Worm (Caenorhabditis elegans) whole organism, late embryonic: ENCODE measurements around the gene famk-1.

Experiments used
- F13H6.1 ChIP-seq: sonication (generic microtip); optimal IDR thresholded peaks from 2 replicates; lab custom pipeline; 2016; ENCODE audit warnings: missing genetic modification characterization, missing compliant biosample characterization
- T23F11.4 ChIP-seq: fragments of 200-800 bp; sonication (Bioruptor generic); optimal IDR thresholded peaks from 2 replicates; lab custom pipeline; 2018; ENCODE audit warnings: mild to moderate bottlenecking, missing genetic modification characterization, missing compliant biosample characterization
- ceh-6 ChIP-seq: fragments of 200-800 bp; sonication (Bioruptor generic); optimal IDR thresholded peaks from 2 replicates; lab custom pipeline; 2018; ENCODE audit warnings: mild to moderate bottlenecking, missing genetic modification characterization, missing compliant biosample characterization
- dve-1 ChIP-seq: sonication (generic microtip); optimal IDR thresholded peaks from 2 replicates; lab custom pipeline; 2017; ENCODE audit warnings: antibody characterized with exemption, mild to moderate bottlenecking, missing genetic modification characterization, missing compliant biosample characterization
- fax-1 ChIP-seq: sonication (generic microtip); optimal IDR thresholded peaks from 2 replicates; lab custom pipeline; 2016; ENCODE audit warnings: missing genotype, missing genetic modification characterization, missing compliant biosample characterization
- gmeb-2 ChIP-seq: sonication (generic microtip); optimal IDR thresholded peaks from 2 replicates; lab custom pipeline; 2016; ENCODE audit warnings: missing genetic modification characterization, inconsistent platforms, missing compliant biosample characterization
- hlh-6 ChIP-seq: sonication (generic microtip); optimal IDR thresholded peaks from 2 replicates; lab custom pipeline; 2016; ENCODE audit warnings: missing genotype, missing genetic modification characterization, missing compliant biosample characterization
- mec-3 ChIP-seq: sonication (generic microtip); optimal IDR thresholded peaks from 2 replicates; lab custom pipeline; 2016; ENCODE audit warnings: borderline replicate concordance, missing genetic modification characterization, missing compliant biosample characterization
- nfya-1 ChIP-seq: sonication (generic microtip); optimal IDR thresholded peaks from 2 replicates; lab custom pipeline; 2017; ENCODE audit warnings: missing genetic modification characterization, mild to moderate bottlenecking, missing compliant biosample characterization, antibody characterized with exemption, moderate library complexity
- pag-3 ChIP-seq: sonication (generic microtip); optimal IDR thresholded peaks from 2 replicates; lab custom pipeline; 2016; ENCODE audit warnings: missing compliant biosample characterization, missing genetic modification characterization, borderline replicate concordance
- pqm-1 ChIP-seq: sonication (generic microtip); optimal IDR thresholded peaks from 2 replicates; lab custom pipeline; 2016; ENCODE audit warnings: missing genetic modification characterization, missing compliant biosample characterization
- syd-9 ChIP-seq: sonication (generic microtip); optimal IDR thresholded peaks from 2 replicates; lab custom pipeline; 2016; ENCODE audit warnings: mild to moderate bottlenecking, missing genetic modification characterization, moderate library complexity, missing compliant biosample characterization
- unc-86 ChIP-seq: sonication (generic microtip); optimal IDR thresholded peaks from 2 replicates; lab custom pipeline; 2016; ENCODE audit warnings: missing genetic modification characterization, missing compliant biosample characterization

DNA sequence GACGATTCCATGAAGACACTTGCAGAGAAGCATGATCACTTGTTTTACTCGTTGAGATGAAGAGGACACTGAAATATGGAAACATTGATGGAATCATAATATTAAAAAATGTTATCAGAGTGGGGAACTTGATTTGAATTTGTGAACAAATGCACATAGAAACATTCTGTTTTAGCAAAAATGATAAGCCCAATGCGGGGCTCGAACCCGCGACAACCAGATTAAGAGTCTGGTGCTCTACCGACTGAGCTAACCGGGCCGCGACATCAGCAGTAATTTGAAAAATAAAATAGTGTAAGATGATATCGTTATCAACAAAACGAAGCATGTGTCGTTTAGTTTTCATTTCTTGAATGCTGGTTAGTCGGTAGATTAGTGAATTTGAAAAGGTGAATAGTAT lies 28.1 kb upstream of the famk-1 start:
- no peak for TF ChIP-seq nfya-1 (tag; lab: Kevin White, UChicago)
- TF ChIP-seq dve-1 (tag; lab: Kevin White, UChicago), result no peak
- TF ChIP-seq fax-1 (tag; lab: Kevin White, UChicago), result no peak
- TF ChIP-seq syd-9, result no peak
- no peak for TF ChIP-seq unc-86 (tag; lab: Kevin White, UChicago)
- TF ChIP-seq pqm-1 (tag; lab: Kevin White, UChicago), result no peak
- no peak for TF ChIP-seq ceh-6 (GFP tag; lab: Kevin White, UChicago)
- TF ChIP-seq F13H6.1 (tag; lab: Kevin White, UChicago), result no peak
- no peak for TF ChIP-seq hlh-6 (tag; lab: Kevin White, UChicago)
- no peak for TF ChIP-seq mec-3
- no peak for TF ChIP-seq pag-3 (tag; lab: Kevin White, UChicago)
- TF ChIP-seq gmeb-2 (tag; lab: Kevin White, UChicago), result no peak
- TF ChIP-seq T23F11.4 (GFP tag; lab: Kevin White, UChicago), result no peak
